Worm (Caenorhabditis elegans) whole organism, L1 larva: ENCODE measurements around the gene pqn-54.
A peak's percentile ranks its signal among the peaks of the same experiment; 100 is the strongest.

Experiments used
- C34B4.2 ChIP-seq: sonication (generic microtip); optimal IDR thresholded peaks from 2 replicates; lab custom pipeline; 2017; ENCODE audit warnings: mild to moderate bottlenecking, missing genetic modification characterization, missing compliant biosample characterization
- F16B12.6 ChIP-seq: fragments of 150-350 bp; optimal IDR thresholded peaks from 2 replicates; lab custom pipeline; 2014; ENCODE audit warnings: missing biosample characterization, missing genetic modification characterization
- Y116A8C.19 ChIP-seq: sonication (generic microtip); optimal IDR thresholded peaks from 2 replicates; lab custom pipeline; 2016; ENCODE audit warnings: missing compliant biosample characterization, missing genetic modification characterization, borderline replicate concordance
- ama-1 ChIP-seq: fragments of 150-350 bp; optimal IDR thresholded peaks from 2 replicates; lab custom pipeline; 2014
- blmp-1 ChIP-seq: fragments of 150-350 bp; optimal IDR thresholded peaks from 2 replicates; lab custom pipeline; 2014; ENCODE audit warnings: missing biosample characterization, missing genetic modification characterization
- ceh-8 ChIP-seq: fragments of 200-800 bp; sonication (Bioruptor generic); optimal IDR thresholded peaks from 2 replicates; lab custom pipeline; 2018; ENCODE audit warnings: mild to moderate bottlenecking, missing genetic modification characterization, moderate library complexity, missing compliant biosample characterization
- ceh-88 ChIP-seq: fragments of 200-800 bp; sonication (Bioruptor generic); IDR thresholded peaks from 2 replicates; pipeline ENCODE4 v1.3.6; 2022; ENCODE audit warnings: missing genetic modification characterization, missing compliant biosample characterization
- ces-1 ChIP-seq: fragments of 150-350 bp; optimal IDR thresholded peaks from 2 replicates; lab custom pipeline; 2014; ENCODE audit warnings: missing biosample characterization, missing genetic modification reagents, missing genetic modification characterization
- dpl-1 ChIP-seq, 3 experiments: fragments of 150-350 bp in 2 of 3; sonication (generic microtip) in 1 of 3; optimal IDR thresholded peaks; 2 replicates each; lab custom pipeline; 2014 to 2017; ENCODE audit warnings: missing biosample characterization in 3 of 3, missing genetic modification characterization in 3 of 3, missing genetic modification reagents in 3 of 3
- dsc-1 ChIP-seq: sonication (generic microtip); optimal IDR thresholded peaks from 2 replicates; lab custom pipeline; 2016; ENCODE audit warnings: mild to moderate bottlenecking, missing genetic modification characterization, missing compliant biosample characterization
- efl-1 ChIP-seq, 4 experiments: fragments of 150-350 bp; optimal IDR thresholded peaks in 3 of 4; peaks in 1 of 4; 1 replicate in 1 of 4; 2 replicates in 3 of 4; lab custom pipeline; 2014; ENCODE audit warnings: missing biosample characterization in 2 of 4, missing genetic modification characterization in 2 of 4, missing genetic modification reagents in 2 of 4
- elt-3 ChIP-seq, 6 experiments: fragments of 150-350 bp in 1 of 6; sonication (generic microtip); optimal IDR thresholded peaks; 2 replicates each; lab custom pipeline; 2017 to 2018; ENCODE audit warnings: missing biosample characterization in 6 of 6, missing genetic modification characterization in 6 of 6, inconsistent platforms in 1 of 6
- fkh-10 ChIP-seq: sonication (generic microtip); optimal IDR thresholded peaks from 2 replicates; lab custom pipeline; 2017; ENCODE audit warnings: missing biosample characterization, missing genetic modification reagents, missing genetic modification characterization
- fkh-4 ChIP-seq: sonication (generic microtip); optimal IDR thresholded peaks from 2 replicates; lab custom pipeline; 2016; ENCODE audit warnings: missing compliant biosample characterization, missing genetic modification characterization, borderline replicate concordance
- hlh-17 ChIP-seq: fragments of 200-800 bp; sonication (Bioruptor generic); optimal IDR thresholded peaks from 2 replicates; lab custom pipeline; 2018; ENCODE audit warnings: missing genetic modification characterization, mild to moderate bottlenecking, missing compliant biosample characterization, moderate library complexity, borderline replicate concordance
- hpl-2 ChIP-seq: fragments of 150-350 bp; optimal IDR thresholded peaks from 2 replicates; lab custom pipeline; 2014; ENCODE audit warnings: missing biosample characterization, missing genetic modification reagents, missing genetic modification characterization
- isw-1 ChIP-seq: fragments of 200-800 bp; sonication (Bioruptor generic); IDR thresholded peaks from 2 replicates; pipeline ENCODE4 v1.3.6; 2022; ENCODE audit warnings: missing genetic modification characterization, missing compliant biosample characterization
- jun-1 ChIP-seq: fragments of 150-350 bp; optimal IDR thresholded peaks from 2 replicates; lab custom pipeline; 2014; ENCODE audit warnings: missing biosample characterization, missing genetic modification reagents, missing genetic modification characterization
- lin-14 ChIP-seq: fragments of 200-800 bp; sonication (Bioruptor generic); optimal IDR thresholded peaks from 2 replicates; lab custom pipeline; 2018; ENCODE audit warnings: mild to moderate bottlenecking, missing genetic modification characterization, moderate library complexity, missing compliant biosample characterization
- lin-15B ChIP-seq: fragments of 150-350 bp; sonication (generic microtip); optimal IDR thresholded peaks from 3 replicates; lab custom pipeline; 2014; ENCODE audit warnings: missing biosample characterization, missing genetic modification characterization
- lin-35 ChIP-seq, 2 experiments: fragments of 150-350 bp; optimal IDR thresholded peaks; 2 replicates each; lab custom pipeline; 2014; ENCODE audit warnings: missing biosample characterization in 2 of 2, missing genetic modification characterization in 2 of 2, missing genetic modification reagents in 2 of 2
- lin-39 ChIP-seq: fragments of 150-350 bp; optimal IDR thresholded peaks from 2 replicates; lab custom pipeline; 2014; ENCODE audit warnings: missing biosample characterization, missing genetic modification reagents, missing genetic modification characterization
- nhr-11 ChIP-seq: fragments of 150-350 bp; optimal IDR thresholded peaks from 2 replicates; lab custom pipeline; 2014; ENCODE audit warnings: missing biosample characterization, missing genetic modification characterization
- nhr-12 ChIP-seq: sonication (generic microtip); optimal IDR thresholded peaks from 2 replicates; lab custom pipeline; 2017; ENCODE audit warnings: missing biosample characterization, missing genetic modification characterization
- nhr-237 ChIP-seq: fragments of 150-350 bp; optimal IDR thresholded peaks from 2 replicates; lab custom pipeline; 2014; ENCODE audit warnings: missing biosample characterization, missing genetic modification characterization
- nhr-28 ChIP-seq: fragments of 150-350 bp; optimal IDR thresholded peaks from 2 replicates; lab custom pipeline; 2014; ENCODE audit warnings: missing biosample characterization, missing genetic modification characterization
- nhr-71 ChIP-seq: sonication (generic microtip); optimal IDR thresholded peaks from 2 replicates; lab custom pipeline; 2016; ENCODE audit warnings: mild to moderate bottlenecking, missing genetic modification characterization, moderate library complexity, missing compliant biosample characterization
- nhr-84 ChIP-seq: sonication (generic microtip); optimal IDR thresholded peaks from 2 replicates; lab custom pipeline; 2017; ENCODE audit warnings: missing biosample characterization, missing genetic modification characterization
- nhr-85 ChIP-seq: sonication (generic microtip); peaks from one replicate; lab custom pipeline; 2016; ENCODE audit warnings: missing genetic modification characterization, inconsistent platforms, missing compliant biosample characterization
- pqm-1 ChIP-seq: sonication (generic microtip); optimal IDR thresholded peaks from 3 replicates; lab custom pipeline; 2017; ENCODE audit warnings: missing biosample characterization, missing genetic modification characterization
- snpc-4 ChIP-seq: fragments of 150-350 bp; optimal IDR thresholded peaks from 2 replicates; lab custom pipeline; 2014; ENCODE audit warnings: missing biosample characterization, missing genetic modification characterization
- sox-4 ChIP-seq: sonication (generic microtip); optimal IDR thresholded peaks from 2 replicates; lab custom pipeline; 2016; ENCODE audit warnings: missing genetic modification characterization, missing compliant biosample characterization
- sptf-1 ChIP-seq: fragments of 150-350 bp; optimal IDR thresholded peaks from 2 replicates; lab custom pipeline; 2014; ENCODE audit warnings: missing biosample characterization, missing genetic modification characterization
- unc-130 ChIP-seq: fragments of 150-350 bp; optimal IDR thresholded peaks from 2 replicates; lab custom pipeline; 2017; ENCODE audit warnings: missing biosample characterization, missing genetic modification characterization, inconsistent platforms
- unc-30 ChIP-seq: sonication (generic microtip); optimal IDR thresholded peaks from 2 replicates; lab custom pipeline; 2017; ENCODE audit warnings: missing biosample characterization, missing genetic modification characterization
- unc-62 ChIP-seq: fragments of 150-350 bp; optimal IDR thresholded peaks from 2 replicates; lab custom pipeline; 2014; ENCODE audit warnings: missing biosample characterization, missing genetic modification reagents, missing genetic modification characterization
- unc-86 ChIP-seq: sonication (generic microtip); optimal IDR thresholded peaks from 2 replicates; lab custom pipeline; 2016; ENCODE audit warnings: missing genetic modification characterization, missing compliant biosample characterization
- unc-98 ChIP-seq: fragments of 200-800 bp; sonication (Bioruptor generic); IDR thresholded peaks from 2 replicates; pipeline ENCODE4 v1.3.6; 2022; ENCODE audit warnings: missing genetic modification characterization, missing compliant biosample characterization
- vab-15 ChIP-seq: sonication (generic microtip); optimal IDR thresholded peaks from 2 replicates; lab custom pipeline; 2017; ENCODE audit warnings: missing genotype, mild to moderate bottlenecking, missing genetic modification characterization, missing compliant biosample characterization
- xbp-1 ChIP-seq: sonication (generic microtip); optimal IDR thresholded peaks from 2 replicates; lab custom pipeline; 2016; ENCODE audit warnings: missing genetic modification characterization, missing compliant biosample characterization
- zag-1 ChIP-seq: fragments of 150-350 bp; optimal IDR thresholded peaks from 2 replicates; lab custom pipeline; 2014; ENCODE audit warnings: missing biosample characterization, missing genetic modification characterization
- ztf-4 ChIP-seq: fragments of 150-350 bp; optimal IDR thresholded peaks from 2 replicates; lab custom pipeline; 2014; ENCODE audit warnings: missing biosample characterization, missing genetic modification characterization

Gene pqn-54

DNA sequence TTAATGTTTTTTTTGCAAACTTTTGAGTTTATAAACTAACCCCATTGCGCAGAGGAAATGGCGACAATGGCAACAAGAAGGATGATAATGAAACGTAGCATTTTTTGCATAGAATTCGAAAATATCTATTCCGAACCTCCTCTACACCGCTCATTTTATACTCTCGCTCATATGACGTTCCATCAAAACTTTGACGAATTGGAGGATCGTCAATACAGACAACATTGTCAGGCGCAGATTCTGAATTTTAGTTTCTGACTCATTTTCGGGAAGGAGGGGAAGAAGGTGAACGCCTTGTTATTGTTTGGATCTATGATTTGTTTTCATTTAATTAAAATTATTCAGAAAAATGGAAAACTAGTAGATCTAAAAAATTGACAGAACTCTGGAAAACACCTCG is 20.6 kb upstream of the pqn-54 start, which contains the start of gene cnc-1:
cnc-1 (minus strand) TSS at position 101 of the 400 bp plus-strand sequence.
- TF ChIP-seq efl-1 (optimal IDR thresholded peaks at IDR 0.05; lab: Kevin White, UChicago) (no peak), efl-1 (GFP tag; optimal IDR thresholded peaks at IDR 0.05 in 1 of 2; lab: Kevin White, UChicago) (no peak)

DNA sequence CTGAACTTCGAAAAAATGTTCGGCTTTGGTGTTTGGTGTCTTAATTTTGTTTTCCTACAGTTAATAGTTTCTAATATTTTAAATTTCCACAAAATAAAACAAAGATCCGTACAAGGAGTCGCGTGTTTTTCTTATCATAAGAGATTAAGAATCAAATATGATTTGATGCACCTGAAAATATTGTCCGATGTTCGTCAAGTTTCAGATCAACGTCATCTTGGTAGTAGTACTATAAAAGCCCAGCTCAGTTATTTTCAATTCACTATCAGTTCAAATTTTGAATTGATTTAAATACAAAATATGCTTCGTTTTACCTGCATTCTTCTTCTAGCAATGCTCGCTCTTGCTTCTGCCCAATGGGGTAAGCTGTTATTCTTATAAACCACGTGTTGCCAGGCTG is 19.7 kb upstream of the pqn-54 start, which contains the start of gene cnc-5:
cnc-5 (plus strand) TSS at position 301 of the 400 bp plus-strand sequence.
- TF ChIP-seq zag-1: no peak
- TF ChIP-seq snpc-4 (tag; lab: Kevin White, UChicago): no peak
- TF ChIP-seq unc-86 (tag; lab: Kevin White, UChicago): no peak
- no peak for TF ChIP-seq ceh-88 (GFP tag; lab: Robert Waterston, UW)
- no peak for TF ChIP-seq isw-1 (GFP tag; lab: Robert Waterston, UW)
- TF ChIP-seq sptf-1: no peak
- TF ChIP-seq nhr-84 (tag; lab: Kevin White, UChicago): no peak
- TF ChIP-seq unc-98 (GFP tag; lab: Robert Waterston, UW): no peak
- no peak for TF ChIP-seq jun-1 (tag; lab: Kevin White, UChicago)
- no peak for TF ChIP-seq unc-130 (tag; lab: Kevin White, UChicago)
- no peak for TF ChIP-seq nhr-12 (tag; lab: Kevin White, UChicago)
- TF ChIP-seq lin-39: no peak
- no peak for TF ChIP-seq fkh-4
- TF ChIP-seq Y116A8C.19: no peak
- TF ChIP-seq dsc-1 (tag; lab: Kevin White, UChicago): no peak
- TF ChIP-seq unc-30 (tag; lab: Kevin White, UChicago): no peak

DNA sequence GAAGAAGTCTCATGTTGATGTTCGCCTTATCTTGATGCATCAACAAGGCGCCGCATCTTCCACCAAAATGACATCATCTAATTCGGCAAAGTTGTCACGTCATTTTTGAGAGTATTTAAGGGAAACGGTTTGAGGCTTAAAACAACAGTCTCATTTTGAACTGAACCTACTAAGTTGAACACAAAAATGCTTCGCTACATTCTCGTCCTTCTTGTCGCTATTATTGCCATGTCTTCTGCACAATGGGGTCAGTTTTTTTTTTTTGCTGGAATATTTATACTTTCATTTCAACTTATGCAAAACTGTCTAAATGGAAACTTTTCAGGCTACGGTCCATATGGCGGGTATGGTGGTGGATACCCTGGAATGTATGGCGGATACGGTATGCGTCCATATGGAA is 17.7 kb upstream of the pqn-54 start, which contains the start of gene cnc-4:
cnc-4 (plus strand) TSS at position 117 of the 400 bp plus-strand sequence.
- TF ChIP-seq nhr-85 (tag; lab: Kevin White, UChicago) (peak; percentile 74), lin-14 (GFP tag; lab: Kevin White, UChicago) (peak; percentile 31), isw-1 (GFP tag; lab: Robert Waterston, UW) (no peak), unc-62 (GFP tag; lab: Kevin White, UChicago) (no peak), ceh-8 (GFP tag; lab: Kevin White, UChicago) (no peak), hlh-17 (no peak)
- TF ChIP-seq, all 84 proteins: peak for 2

DNA sequence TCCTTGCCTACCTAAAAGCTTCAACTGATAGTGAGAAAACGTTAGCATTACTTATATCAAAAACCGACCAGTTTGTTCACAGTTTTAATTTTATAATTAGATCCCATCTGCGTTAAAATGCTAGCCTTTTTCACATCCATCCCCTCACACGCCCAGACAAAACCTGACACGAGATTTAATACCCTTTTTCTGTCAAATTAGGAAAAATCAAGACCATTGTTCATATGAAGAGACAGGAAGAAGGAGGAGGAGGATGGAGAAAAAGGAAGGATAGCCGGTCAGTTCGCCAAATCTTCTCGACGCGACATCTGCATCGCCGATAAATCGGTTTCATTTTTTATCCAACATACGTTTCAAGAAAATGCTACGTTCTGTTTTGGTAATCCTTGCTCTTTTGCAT is 17.1 kb upstream of the pqn-54 start, which contains the start of gene cnc-3:
cnc-3 (plus strand) TSS at position 281 of the 400 bp plus-strand sequence.
- TF ChIP-seq ama-1 (lab: Kevin White, UChicago) (no peak), nhr-237 (tag; lab: Kevin White, UChicago) (no peak), nhr-28 (no peak), lin-15B (tag; lab: Kevin White, UChicago) (no peak), dpl-1 (GFP tag; optimal IDR thresholded peaks at IDR 0.05; lab: Kevin White, UChicago) (no peak), C34B4.2 (tag; lab: Kevin White, UChicago) (no peak), ztf-4 (tag; lab: Kevin White, UChicago) (peak; percentile 46), F16B12.6 (no peak), nhr-71 (tag; lab: Kevin White, UChicago) (peak; percentile 13), nhr-85 (tag; lab: Kevin White, UChicago) (peak; percentile 50), hlh-17 (no peak), fkh-10 (GFP tag; lab: Kevin White, UChicago) (no peak), blmp-1 (tag; lab: Kevin White, UChicago) (peak; percentile 65), pqm-1 (no peak), sptf-1 (no peak), sox-4 (tag; lab: Kevin White, UChicago) (no peak), xbp-1 (no peak), ces-1 (GFP tag; lab: Kevin White, UChicago) (no peak), vab-15 (tag; lab: Kevin White, UChicago) (no peak), elt-3 (tag; optimal IDR thresholded peaks at IDR 0.05; lab: Kevin White, UChicago) (peak in 1 of 6 experiments; percentile 16), hpl-2 (no peak), lin-35 (GFP tag; optimal IDR thresholded peaks at IDR 0.05; lab: Kevin White, UChicago) (no peak), fkh-4 (no peak), nhr-11 (tag; lab: Kevin White, UChicago) (no peak)
